Worm (Caenorhabditis elegans) whole organism, L1 larva: ENCODE data around the gene dhcr-7.

Experiments
- blmp-1 ChIP-seq: fragments of 150-350 bp; optimal IDR thresholded peaks from 2 replicates; lab custom pipeline; 2014; ENCODE audit warnings: missing biosample characterization, missing genetic modification characterization
- ceh-88 ChIP-seq: fragments of 200-800 bp; sonication (Bioruptor generic); IDR thresholded peaks from 2 replicates; pipeline ENCODE4 v1.3.6; 2022; ENCODE audit warnings: missing genetic modification characterization, missing compliant biosample characterization
- ceh-90 ChIP-seq: sonication (generic microtip); optimal IDR thresholded peaks from 2 replicates; lab custom pipeline; 2016; ENCODE audit warnings: missing genetic modification characterization, missing compliant biosample characterization
- dpl-1 ChIP-seq, 3 experiments: fragments of 150-350 bp in 2 of 3; sonication (generic microtip) in 1 of 3; optimal IDR thresholded peaks; 2 replicates each; lab custom pipeline; 2014 to 2017; ENCODE audit warnings: missing biosample characterization in 3 of 3, missing genetic modification characterization in 3 of 3, missing genetic modification reagents in 3 of 3
- dsc-1 ChIP-seq: sonication (generic microtip); optimal IDR thresholded peaks from 2 replicates; lab custom pipeline; 2016; ENCODE audit warnings: mild to moderate bottlenecking, missing genetic modification characterization, missing compliant biosample characterization
- efl-1 ChIP-seq, 4 experiments: fragments of 150-350 bp; optimal IDR thresholded peaks in 3 of 4; peaks in 1 of 4; 1 replicate in 1 of 4; 2 replicates in 3 of 4; lab custom pipeline; 2014; ENCODE audit warnings: missing biosample characterization in 2 of 4, missing genetic modification characterization in 2 of 4, missing genetic modification reagents in 2 of 4
- efl-3 ChIP-seq: fragments of 200-800 bp; sonication (Bioruptor generic); optimal IDR thresholded peaks from 2 replicates; lab custom pipeline; 2018; ENCODE audit warnings: mild to moderate bottlenecking, missing genetic modification characterization, missing compliant biosample characterization
- egl-27 ChIP-seq, 2 experiments: fragments of 150-350 bp in 1 of 2; sonication (generic microtip); optimal IDR thresholded peaks; 3 replicates each; lab custom pipeline; 2017 to 2018; ENCODE audit warnings: missing biosample characterization in 2 of 2, missing genetic modification characterization in 2 of 2, missing genetic modification reagents in 2 of 2
- elt-2 ChIP-seq: sonication (generic microtip); optimal IDR thresholded peaks from 2 replicates; lab custom pipeline; 2016; ENCODE audit warnings: missing genetic modification characterization, mild to moderate bottlenecking, inconsistent platforms, missing compliant biosample characterization, missing genetic modification reagents
- elt-3 ChIP-seq, 6 experiments: fragments of 150-350 bp in 1 of 6; sonication (generic microtip); optimal IDR thresholded peaks; 2 replicates each; lab custom pipeline; 2017 to 2018; ENCODE audit warnings: missing biosample characterization in 6 of 6, missing genetic modification characterization in 6 of 6, inconsistent platforms in 1 of 6
- fkh-10 ChIP-seq: sonication (generic microtip); optimal IDR thresholded peaks from 2 replicates; lab custom pipeline; 2017; ENCODE audit warnings: missing biosample characterization, missing genetic modification reagents, missing genetic modification characterization
- fkh-4 ChIP-seq: sonication (generic microtip); optimal IDR thresholded peaks from 2 replicates; lab custom pipeline; 2016; ENCODE audit warnings: missing compliant biosample characterization, missing genetic modification characterization, borderline replicate concordance
- fkh-8 ChIP-seq: sonication (generic microtip); optimal IDR thresholded peaks from 2 replicates; lab custom pipeline; 2016; ENCODE audit warnings: mild to moderate bottlenecking, missing genetic modification characterization, missing compliant biosample characterization
- hlh-4 ChIP-seq: sonication (generic microtip); optimal IDR thresholded peaks from 2 replicates; lab custom pipeline; 2016; ENCODE audit warnings: mild to moderate bottlenecking, missing genetic modification characterization, missing compliant biosample characterization
- lin-14 ChIP-seq: fragments of 200-800 bp; sonication (Bioruptor generic); optimal IDR thresholded peaks from 2 replicates; lab custom pipeline; 2018; ENCODE audit warnings: mild to moderate bottlenecking, missing genetic modification characterization, moderate library complexity, missing compliant biosample characterization
- lin-35 ChIP-seq, 2 experiments: fragments of 150-350 bp; optimal IDR thresholded peaks; 2 replicates each; lab custom pipeline; 2014; ENCODE audit warnings: missing biosample characterization in 2 of 2, missing genetic modification characterization in 2 of 2, missing genetic modification reagents in 2 of 2
- mdl-1 ChIP-seq, 2 experiments: fragments of 150-350 bp; optimal IDR thresholded peaks; 2 replicates each; lab custom pipeline; 2014 to 2017; ENCODE audit warnings: missing biosample characterization in 2 of 2, missing genetic modification characterization in 2 of 2, inconsistent platforms in 1 of 2
- mep-1 ChIP-seq: fragments of 150-350 bp; optimal IDR thresholded peaks from 2 replicates; lab custom pipeline; 2014; ENCODE audit warnings: missing biosample characterization, missing genetic modification characterization
- nhr-20 ChIP-seq: sonication (generic microtip); optimal IDR thresholded peaks from 2 replicates; lab custom pipeline; 2016; ENCODE audit warnings: mild to moderate bottlenecking, missing genetic modification characterization, missing compliant biosample characterization
- nhr-237 ChIP-seq: fragments of 150-350 bp; optimal IDR thresholded peaks from 2 replicates; lab custom pipeline; 2014; ENCODE audit warnings: missing biosample characterization, missing genetic modification characterization
- nhr-28 ChIP-seq: fragments of 150-350 bp; optimal IDR thresholded peaks from 2 replicates; lab custom pipeline; 2014; ENCODE audit warnings: missing biosample characterization, missing genetic modification characterization
- nhr-71 ChIP-seq: sonication (generic microtip); optimal IDR thresholded peaks from 2 replicates; lab custom pipeline; 2016; ENCODE audit warnings: mild to moderate bottlenecking, missing genetic modification characterization, moderate library complexity, missing compliant biosample characterization
- nhr-76 ChIP-seq: sonication (generic microtip); optimal IDR thresholded peaks from 2 replicates; lab custom pipeline; 2017; ENCODE audit warnings: missing biosample characterization, missing genetic modification characterization
- nhr-77 ChIP-seq: fragments of 150-350 bp; optimal IDR thresholded peaks from 2 replicates; lab custom pipeline; 2014; ENCODE audit warnings: missing biosample characterization, missing genetic modification characterization
- nhr-84 ChIP-seq: sonication (generic microtip); optimal IDR thresholded peaks from 2 replicates; lab custom pipeline; 2017; ENCODE audit warnings: missing biosample characterization, missing genetic modification characterization
- pag-3 ChIP-seq: sonication (generic microtip); optimal IDR thresholded peaks from 2 replicates; lab custom pipeline; 2017; ENCODE audit warnings: missing genetic modification characterization, mild to moderate bottlenecking, missing compliant biosample characterization, antibody characterized with exemption, borderline replicate concordance; ENCODE audit not compliant: insufficient read depth
- skn-1 ChIP-seq: fragments of 150-350 bp; optimal IDR thresholded peaks from 2 replicates; lab custom pipeline; 2014; ENCODE audit warnings: missing biosample characterization, missing genetic modification characterization
- snpc-4 ChIP-seq: fragments of 150-350 bp; optimal IDR thresholded peaks from 2 replicates; lab custom pipeline; 2014; ENCODE audit warnings: missing biosample characterization, missing genetic modification characterization
- sptf-1 ChIP-seq: fragments of 150-350 bp; optimal IDR thresholded peaks from 2 replicates; lab custom pipeline; 2014; ENCODE audit warnings: missing biosample characterization, missing genetic modification characterization
- sup-37 ChIP-seq: fragments of 200-800 bp; sonication (Bioruptor generic); optimal IDR thresholded peaks from 2 replicates; lab custom pipeline; 2018; ENCODE audit warnings: mild to moderate bottlenecking, missing genetic modification characterization, missing compliant biosample characterization
- unc-62 ChIP-seq: fragments of 150-350 bp; optimal IDR thresholded peaks from 2 replicates; lab custom pipeline; 2014; ENCODE audit warnings: missing biosample characterization, missing genetic modification reagents, missing genetic modification characterization
- vab-15 ChIP-seq: sonication (generic microtip); optimal IDR thresholded peaks from 2 replicates; lab custom pipeline; 2017; ENCODE audit warnings: missing genotype, mild to moderate bottlenecking, missing genetic modification characterization, missing compliant biosample characterization
- ztf-11 ChIP-seq, 2 experiments: sonication (generic microtip); optimal IDR thresholded peaks; 2 replicates each; lab custom pipeline; 2016 to 2017; ENCODE audit warnings: missing genetic modification characterization in 2 of 2, missing biosample characterization in 1 of 2, missing compliant biosample characterization in 1 of 2

Gene dhcr-7

ce11 chrV:20500405-20500804 lies 15.2 kb upstream of the dhcr-7 start, which contains the start of gene dct-14:
dct-14 (minus strand) TSS chrV:20500505.
- no peak for TF ChIP-seq blmp-1
- peak; percentile 14 for TF ChIP-seq fkh-8 (tag; lab: Kevin White, UChicago)
- TF ChIP-seq efl-1 (optimal IDR thresholded peaks at IDR 0.05; lab: Kevin White, UChicago), result no peak
- peak in 1 of 2 experiments; percentile 1 for TF ChIP-seq efl-1 (GFP tag; optimal IDR thresholded peaks at IDR 0.05 in 1 of 2; lab: Kevin White, UChicago)

ce11 chrV:20499642-20500041 lies 14.5 kb upstream of the dhcr-7 start:
- TF ChIP-seq nhr-237 (tag; lab: Kevin White, UChicago), result no peak
- TF ChIP-seq skn-1, result no peak
- TF ChIP-seq sptf-1, result no peak
- TF ChIP-seq snpc-4 (tag; lab: Kevin White, UChicago), result no peak
- TF ChIP-seq dpl-1 (GFP tag; optimal IDR thresholded peaks at IDR 0.05; lab: Kevin White, UChicago), result no peak
- TF ChIP-seq nhr-84, result no peak

- no peak for TF ChIP-seq nhr-28
- TF ChIP-seq dsc-1 (tag; lab: Kevin White, UChicago), result no peak
- TF ChIP-seq mdl-1 (tag; optimal IDR thresholded peaks at IDR 0.05; lab: Kevin White, UChicago), result peak in 1 of 2 experiments; percentile 12
- no peak for TF ChIP-seq nhr-76 (tag; lab: Kevin White, UChicago)
- TF ChIP-seq elt-2, result peak; percentile 72
- no peak for TF ChIP-seq nhr-20
- peak; percentile 18 for TF ChIP-seq nhr-71 (tag; lab: Kevin White, UChicago)
- no peak for TF ChIP-seq fkh-4 (tag; lab: Kevin White, UChicago)
- no peak for TF ChIP-seq skn-1
- no peak for TF ChIP-seq unc-62
- TF ChIP-seq lin-35 (GFP tag; optimal IDR thresholded peaks at IDR 0.05; lab: Kevin White, UChicago), result peak in 1 of 2 experiments; percentile 15
- TF ChIP-seq ztf-11 (tag; optimal IDR thresholded peaks at IDR 0.05; lab: Kevin White, UChicago), result no peak
- peak; percentile 15 for TF ChIP-seq lin-14 (GFP tag; lab: Kevin White, UChicago)
- TF ChIP-seq fkh-10 (GFP tag; lab: Kevin White, UChicago), result no peak
- TF ChIP-seq mep-1 (tag; lab: Kevin White, UChicago), result no peak
- TF ChIP-seq nhr-77 (tag; lab: Kevin White, UChicago), result no peak
- TF ChIP-seq ceh-88 (GFP tag; lab: Robert Waterston, UW), result no peak
- TF ChIP-seq pag-3 (tag; lab: Kevin White, UChicago), result no peak
These were observed 13.8 kb upstream of the dhcr-7 start, which contains the start of gene dct-16 for ce11 chrV:20498980-20499379. dct-16 (minus strand) TSS chrV:20499057.

ce11 chrV:20497537-20497936 lies 12.4 kb upstream of the dhcr-7 start:
- TF ChIP-seq elt-2 (peak; percentile 38), sup-37 (GFP tag; lab: Kevin White, UChicago) (no peak), egl-27 (tag; optimal IDR thresholded peaks at IDR 0.05; lab: Kevin White, UChicago) (no peak), efl-3 (GFP tag; lab: Kevin White, UChicago) (no peak), vab-15 (tag; lab: Kevin White, UChicago) (no peak), hlh-4 (tag; lab: Kevin White, UChicago) (no peak), nhr-84 (no peak), efl-1 (optimal IDR thresholded peaks at IDR 0.05; lab: Kevin White, UChicago) (no peak), efl-1 (GFP tag; optimal IDR thresholded peaks at IDR 0.05 in 1 of 2; lab: Kevin White, UChicago) (peak in 1 of 2 experiments; percentile 25), ceh-90 (tag; lab: Kevin White, UChicago) (no peak), elt-3 (tag; optimal IDR thresholded peaks at IDR 0.05; lab: Kevin White, UChicago) (no peak), fkh-8 (tag; lab: Kevin White, UChicago) (no peak), pag-3 (tag; lab: Kevin White, UChicago) (no peak)
- TF ChIP-seq, all 84 proteins: peak for 2
